Fruit fly (Drosophila melanogaster) whole organism, wandering third instar larva: ENCODE results near the gene app.

ENCODE experiments used
- CrebA ChIP-seq: fragments of 200-800 bp; sonication (Bioruptor generic); optimal IDR thresholded peaks from 2 replicates; lab custom pipeline; 2016; ENCODE audit warnings: missing biosample characterization, mild to moderate bottlenecking, missing genetic modification characterization, borderline replicate concordance
- Dif ChIP-seq: fragments of 200-275, 200-300 bp; sonication (Bioruptor generic); optimal IDR thresholded peaks from 2 replicates; lab custom pipeline; 2018; ENCODE audit warnings: missing biosample characterization, missing genetic modification characterization; ENCODE audit not compliant: partially characterized antibody
- OdsH ChIP-seq: fragments of 200-800 bp; sonication (Bioruptor generic); optimal IDR thresholded peaks from 2 replicates; lab custom pipeline; 2016; ENCODE audit warnings: missing biosample characterization, mild to moderate bottlenecking, missing genetic modification characterization
- Rel ChIP-seq, 2 experiments: fragments of 200-800 bp; sonication (Bioruptor generic) in 1 of 2; optimal IDR thresholded peaks; 2 replicates in 1 of 2; 3 replicates in 1 of 2; lab custom pipeline; 2016 to 2019; ENCODE audit warnings: mild to moderate bottlenecking in 2 of 2, missing biosample characterization in 2 of 2, missing genetic modification characterization in 2 of 2, moderate library complexity in 1 of 2
- Sp1 ChIP-seq: fragments of 200-800 bp; sonication (Bioruptor generic); optimal IDR thresholded peaks from 3 replicates; lab custom pipeline; 2019; ENCODE audit warnings: missing biosample characterization, mild to moderate bottlenecking, missing genetic modification characterization, moderate library complexity
- ey ChIP-seq: fragments of 200-800 bp; sonication (Bioruptor generic); optimal IDR thresholded peaks from 2 replicates; lab custom pipeline; 2016; ENCODE audit warnings: missing biosample characterization, missing genetic modification characterization
- foxo ChIP-seq, 2 experiments: fragments of 200-800 bp; sonication (Bioruptor generic); optimal IDR thresholded peaks; 2 replicates in 1 of 2; 3 replicates in 1 of 2; lab custom pipeline; 2016 to 2017; ENCODE audit warnings: missing biosample characterization in 2 of 2, missing genetic modification characterization in 2 of 2
- tai ChIP-seq: sonication (Bioruptor generic); optimal IDR thresholded peaks from 2 replicates; lab custom pipeline; 2016; ENCODE audit warnings: missing biosample characterization, missing genetic modification characterization
- usp ChIP-seq: fragments of >200 bp; optimal IDR thresholded peaks from 2 replicates; lab custom pipeline; 2017; ENCODE audit warnings: missing biosample characterization, missing genetic modification characterization

dm6 chr3L:12197491-12197890, 69.2 kb downstream of the app start, which contains the start of gene CG11529:
- TF ChIP-seq Rel (GFP tag; optimal IDR thresholded peaks at IDR 0.05; lab: Kevin White, UChicago) (no peak), Rel (tag; optimal IDR thresholded peaks at IDR 0.05; lab: Kevin White, UChicago) (no peak), tai (no peak), CrebA (GFP tag; lab: Kevin White, UChicago) (no peak), foxo (GFP tag; optimal IDR thresholded peaks at IDR 0.05; lab: Kevin White, UChicago) (no peak), usp (GFP tag; lab: Kevin White, UChicago) (no peak), ey (GFP tag; lab: Kevin White, UChicago) (no peak), OdsH (GFP tag; lab: Kevin White, UChicago) (no peak), Dif (GFP tag; lab: Kevin White, UChicago) (no peak), Sp1 (no peak)
